Worm (Caenorhabditis elegans) whole organism, L1 larva: Measurements from ENCODE around the gene sex-1.

Experiments used
- ceh-82 ChIP-seq, 3 experiments: fragments of 150-350 bp in 1 of 3; sonication (generic microtip) in 2 of 3; optimal IDR thresholded peaks; 2 replicates each; lab custom pipeline; 2014 to 2017; ENCODE audit warnings: missing biosample characterization in 3 of 3, missing genetic modification characterization in 3 of 3
- ceh-90 ChIP-seq: sonication (generic microtip); optimal IDR thresholded peaks from 2 replicates; lab custom pipeline; 2016; ENCODE audit warnings: missing genetic modification characterization, missing compliant biosample characterization
- ces-1 ChIP-seq: fragments of 150-350 bp; optimal IDR thresholded peaks from 2 replicates; lab custom pipeline; 2014; ENCODE audit warnings: missing biosample characterization, missing genetic modification reagents, missing genetic modification characterization
- lin-14 ChIP-seq: fragments of 200-800 bp; sonication (Bioruptor generic); optimal IDR thresholded peaks from 2 replicates; lab custom pipeline; 2018; ENCODE audit warnings: mild to moderate bottlenecking, missing genetic modification characterization, moderate library complexity, missing compliant biosample characterization
- nhr-12 ChIP-seq: sonication (generic microtip); optimal IDR thresholded peaks from 2 replicates; lab custom pipeline; 2017; ENCODE audit warnings: missing biosample characterization, missing genetic modification characterization
- nhr-237 ChIP-seq: fragments of 150-350 bp; optimal IDR thresholded peaks from 2 replicates; lab custom pipeline; 2014; ENCODE audit warnings: missing biosample characterization, missing genetic modification characterization
- nhr-90 ChIP-seq: sonication (generic microtip); optimal IDR thresholded peaks from 2 replicates; lab custom pipeline; 2016; ENCODE audit warnings: mild to moderate bottlenecking, missing genetic modification characterization, missing compliant biosample characterization; ENCODE audit not compliant: poor library complexity
- rnt-1 ChIP-seq: sonication (generic microtip); optimal IDR thresholded peaks from 2 replicates; lab custom pipeline; 2016; ENCODE audit warnings: mild to moderate bottlenecking, missing genetic modification characterization, moderate library complexity, missing compliant biosample characterization
- zip-4 ChIP-seq: fragments of 200-800 bp; sonication (Bioruptor generic); optimal IDR thresholded peaks from 2 replicates; lab custom pipeline; 2018; ENCODE audit warnings: mild to moderate bottlenecking, missing genetic modification characterization, moderate library complexity, missing compliant biosample characterization
- ztf-11 ChIP-seq, 2 experiments: sonication (generic microtip); optimal IDR thresholded peaks; 2 replicates each; lab custom pipeline; 2016 to 2017; ENCODE audit warnings: missing genetic modification characterization in 2 of 2, missing biosample characterization in 1 of 2, missing compliant biosample characterization in 1 of 2
- ztf-4 ChIP-seq: fragments of 150-350 bp; optimal IDR thresholded peaks from 2 replicates; lab custom pipeline; 2014; ENCODE audit warnings: missing biosample characterization, missing genetic modification characterization

DNA sequence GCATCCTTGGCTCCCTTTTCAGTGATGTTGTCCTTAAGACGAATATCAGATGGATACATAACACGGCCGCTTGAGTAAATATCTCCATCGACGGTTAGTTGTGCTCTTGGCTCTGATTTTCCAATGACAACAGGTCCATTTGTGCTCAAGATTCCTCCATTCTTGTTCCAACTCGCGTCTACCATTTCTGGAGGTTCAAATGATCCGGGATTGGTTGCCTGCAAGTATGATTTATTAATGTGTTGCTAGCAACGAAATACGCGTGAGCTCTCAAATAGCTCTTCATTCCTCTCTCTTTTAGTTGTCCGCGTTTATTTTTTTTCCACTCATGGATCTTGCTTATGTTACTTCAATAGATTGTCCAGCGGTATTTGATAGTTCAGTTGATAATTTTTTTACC is 21.5 kb downstream of the sex-1 start, which contains the start of gene arrd-28:
- TF ChIP-seq nhr-12 = no peak
- TF ChIP-seq ztf-11 (tag; optimal IDR thresholded peaks at IDR 0.05; lab: Kevin White, UChicago) = no peak
- TF ChIP-seq ceh-90 (tag; lab: Kevin White, UChicago) = no peak
- TF ChIP-seq lin-14 = no peak
- TF ChIP-seq ztf-4 (tag; lab: Kevin White, UChicago) = no peak
- no peak for TF ChIP-seq nhr-90
- no peak for TF ChIP-seq ceh-82 (tag; optimal IDR thresholded peaks at IDR 0.05; lab: Kevin White, UChicago)
- TF ChIP-seq nhr-237 (tag; lab: Kevin White, UChicago) = no peak
- TF ChIP-seq rnt-1 (tag; lab: Kevin White, UChicago) = no peak
- no peak for TF ChIP-seq ces-1 (GFP tag; lab: Kevin White, UChicago)
- no peak for TF ChIP-seq zip-4 (GFP tag; lab: Kevin White, UChicago)
